Worm (Caenorhabditis elegans) whole organism, young adult: ENCODE measurements around the gene Y62H9A.12.

ENCODE experiments used
- B0035.1 ChIP-seq: sonication (generic microtip); optimal IDR thresholded peaks from 2 replicates; lab custom pipeline; 2016; ENCODE audit warnings: missing genetic modification characterization, mild to moderate bottlenecking, missing compliant biosample characterization, missing genotype, missing genetic modification reagents
- B0261.1 ChIP-seq: sonication (generic microtip); optimal IDR thresholded peaks from 2 replicates; lab custom pipeline; 2016; ENCODE audit warnings: mild to moderate bottlenecking, missing genetic modification characterization, moderate library complexity, missing compliant biosample characterization
- B0336.3 ChIP-seq: fragments of 200-800 bp; sonication (Bioruptor generic); IDR thresholded peaks from 2 replicates; pipeline ENCODE4 v1.3.6; 2022; ENCODE audit warnings: missing genetic modification characterization, missing compliant biosample characterization
- F10E7.11 ChIP-seq: sonication (generic microtip); optimal IDR thresholded peaks from 2 replicates; lab custom pipeline; 2017; ENCODE audit warnings: mild to moderate bottlenecking, missing genetic modification characterization, moderate library complexity, missing compliant biosample characterization
- F23B12.7 ChIP-seq: sonication (generic microtip); optimal IDR thresholded peaks from 2 replicates; lab custom pipeline; 2017; ENCODE audit warnings: missing genetic modification characterization, mild to moderate bottlenecking, missing compliant biosample characterization, antibody characterized with exemption, moderate library complexity; ENCODE audit not compliant: insufficient read depth
- F37B4.10 ChIP-seq: fragments of 200-800 bp; sonication (Bioruptor generic); IDR thresholded peaks from 2 replicates; pipeline ENCODE4 v1.3.6; 2022; ENCODE audit warnings: missing genetic modification characterization, missing compliant biosample characterization
- K12H6.12 ChIP-seq: fragments of 200-800 bp; sonication (Bioruptor generic); optimal IDR thresholded peaks from 2 replicates; lab custom pipeline; 2018; ENCODE audit warnings: mild to moderate bottlenecking, missing genetic modification characterization, missing compliant biosample characterization
- Y53G8AR.9 ChIP-seq: fragments of 200-800 bp; sonication (Bioruptor generic); conservative IDR thresholded peaks from 2 replicates; pipeline ENCODE4 v1.3.6; 2022; ENCODE audit warnings: missing genetic modification reagents, missing genetic modification characterization, missing compliant biosample characterization
- Y56A3A.18 ChIP-seq: fragments of 200-800 bp; sonication (Bioruptor generic); IDR thresholded peaks from 2 replicates; pipeline ENCODE4 v1.3.6; 2022; ENCODE audit warnings: missing genetic modification reagents, missing genetic modification characterization, missing compliant biosample characterization
- Y67H2A.10 ChIP-seq: fragments of 200-800 bp; sonication (Bioruptor generic); conservative IDR thresholded peaks from 2 replicates; pipeline ENCODE4 v1.3.6; 2022; ENCODE audit warnings: missing genetic modification reagents, missing genetic modification characterization, missing compliant biosample characterization
- Y79H2A.3 ChIP-seq: fragments of 200-800 bp; sonication (Bioruptor generic); conservative IDR thresholded peaks from 2 replicates; pipeline ENCODE4 v1.3.6; 2022; ENCODE audit warnings: missing genetic modification reagents, missing genetic modification characterization, missing compliant biosample characterization
- akir-1 ChIP-seq: fragments of 200-800 bp; sonication (Bioruptor generic); optimal IDR thresholded peaks from 2 replicates; lab custom pipeline; 2018; ENCODE audit warnings: mild to moderate bottlenecking, missing genetic modification characterization, moderate library complexity, missing compliant biosample characterization
- aptf-2 ChIP-seq: fragments of 200-800 bp; sonication (Bioruptor generic); conservative IDR thresholded peaks from 2 replicates; pipeline ENCODE4 v1.3.6; 2022; ENCODE audit warnings: missing genetic modification reagents, missing genetic modification characterization, missing compliant biosample characterization
- attf-3 ChIP-seq: fragments of 200-800 bp; sonication (Bioruptor generic); conservative IDR thresholded peaks from 2 replicates; pipeline ENCODE4 v1.3.6; 2022; ENCODE audit warnings: missing genetic modification reagents, missing genetic modification characterization, missing compliant biosample characterization
- ceh-91 ChIP-seq: fragments of 200-800 bp; sonication (Bioruptor generic); IDR thresholded peaks from 2 replicates; pipeline ENCODE4 v1.3.6; 2022; ENCODE audit warnings: missing genetic modification reagents, missing genetic modification characterization, missing compliant biosample characterization
- die-1 ChIP-seq: sonication (generic microtip); optimal IDR thresholded peaks from 2 replicates; lab custom pipeline; 2016; ENCODE audit warnings: missing genotype, mild to moderate bottlenecking, missing genetic modification characterization, missing compliant biosample characterization
- dox-1 ChIP-seq: fragments of 200-800 bp; sonication (Bioruptor generic); IDR thresholded peaks from 2 replicates; pipeline ENCODE4 v1.3.6; 2022; ENCODE audit warnings: missing genetic modification reagents, missing genetic modification characterization, missing compliant biosample characterization
- dpl-1 ChIP-seq: fragments of 150-350 bp; optimal IDR thresholded peaks from 2 replicates; lab custom pipeline; 2014; ENCODE audit warnings: missing biosample characterization, missing genetic modification reagents, missing genetic modification characterization
- egrh-3 ChIP-seq: fragments of 200-800 bp; sonication (Bioruptor generic); IDR thresholded peaks from 2 replicates; pipeline ENCODE4 v1.3.6; 2022; ENCODE audit warnings: missing genetic modification reagents, missing genetic modification characterization, missing compliant biosample characterization
- hmg-20 ChIP-seq: fragments of 200-800 bp; sonication (Bioruptor generic); IDR thresholded peaks from 2 replicates; pipeline ENCODE4 v1.3.6; 2022; ENCODE audit warnings: missing genetic modification reagents, missing genetic modification characterization, missing compliant biosample characterization
- let-607 ChIP-seq, 2 experiments: fragments of 200-800 bp in 1 of 2; sonication (Bioruptor generic) in 1 of 2; sonication (generic microtip) in 1 of 2; optimal IDR thresholded peaks; 2 replicates each; lab custom pipeline; 2016 to 2018; ENCODE audit warnings: mild to moderate bottlenecking in 2 of 2, missing compliant biosample characterization in 2 of 2, missing genetic modification characterization in 2 of 2, moderate library complexity in 2 of 2, missing genotype in 1 of 2
- lsl-1 ChIP-seq: fragments of 200-800 bp; sonication (Bioruptor generic); optimal IDR thresholded peaks from 2 replicates; lab custom pipeline; 2018; ENCODE audit warnings: mild to moderate bottlenecking, missing genetic modification characterization, moderate library complexity, missing compliant biosample characterization
- madf-3 ChIP-seq: fragments of 200-800 bp; sonication (Bioruptor generic); IDR thresholded peaks from 2 replicates; pipeline ENCODE4 v1.3.6; 2022; ENCODE audit warnings: missing genetic modification reagents, missing genetic modification characterization, missing compliant biosample characterization
- madf-6 ChIP-seq: fragments of 200-800 bp; sonication (Bioruptor generic); IDR thresholded peaks from 2 replicates; pipeline ENCODE4 v1.3.6; 2022; ENCODE audit warnings: missing genetic modification reagents, missing genetic modification characterization, missing compliant biosample characterization
- mel-28 ChIP-seq: sonication (generic microtip); optimal IDR thresholded peaks from 2 replicates; lab custom pipeline; 2016; ENCODE audit warnings: borderline replicate concordance, mild to moderate bottlenecking, missing genetic modification characterization, missing compliant biosample characterization
- mxl-1 ChIP-seq: sonication (generic microtip); optimal IDR thresholded peaks from 2 replicates; lab custom pipeline; 2016; ENCODE audit warnings: missing genetic modification characterization, missing compliant biosample characterization
- nfyb-1 ChIP-seq: fragments of 200-800 bp; sonication (Bioruptor generic); IDR thresholded peaks from 2 replicates; pipeline ENCODE4 v1.3.6; 2022; ENCODE audit warnings: missing genetic modification reagents, missing genetic modification characterization, missing compliant biosample characterization
- nhr-27 ChIP-seq: fragments of 200-800 bp; sonication (Bioruptor generic); optimal IDR thresholded peaks from 2 replicates; lab custom pipeline; 2018; ENCODE audit warnings: mild to moderate bottlenecking, missing genetic modification characterization, moderate library complexity, missing compliant biosample characterization
- nhr-90 ChIP-seq: sonication (generic microtip); optimal IDR thresholded peaks from 2 replicates; lab custom pipeline; 2016; ENCODE audit warnings: missing genotype, mild to moderate bottlenecking, missing genetic modification characterization, missing compliant biosample characterization
- rcor-1 ChIP-seq: fragments of 200-800 bp; sonication (Bioruptor generic); IDR thresholded peaks from 2 replicates; pipeline ENCODE4 v1.3.6; 2022; ENCODE audit warnings: missing genetic modification reagents, missing genetic modification characterization, missing compliant biosample characterization
- sdz-38 ChIP-seq: sonication (generic microtip); optimal IDR thresholded peaks from 2 replicates; lab custom pipeline; 2016; ENCODE audit warnings: missing genotype, missing genetic modification characterization, missing compliant biosample characterization
- snpc-4 ChIP-seq, 5 experiments: fragments of 150-350 bp in 1 of 5; sonication (generic microtip) in 4 of 5; optimal IDR thresholded peaks; 2 replicates each; lab custom pipeline; 2014 to 2018; ENCODE audit warnings: missing genetic modification characterization in 5 of 5, missing biosample characterization in 3 of 5, antibody characterized with exemption in 2 of 5, mild to moderate bottlenecking in 2 of 5, missing compliant biosample characterization in 2 of 5, missing genotype in 2 of 5, moderate library complexity in 2 of 5, missing genetic modification reagents in 1 of 5
- sptf-2 ChIP-seq: fragments of 200-800 bp; sonication (Bioruptor generic); optimal IDR thresholded peaks from 2 replicates; lab custom pipeline; 2018; ENCODE audit warnings: mild to moderate bottlenecking, missing genetic modification characterization, missing compliant biosample characterization
- tbp1 ChIP-seq: fragments of 200-800 bp; sonication (Bioruptor generic); optimal IDR thresholded peaks from 2 replicates; lab custom pipeline; 2018; ENCODE audit warnings: mild to moderate bottlenecking, missing genetic modification characterization, missing compliant biosample characterization
- tlf-1 ChIP-seq: fragments of 200-800 bp; sonication (Bioruptor generic); optimal IDR thresholded peaks from 2 replicates; lab custom pipeline; 2018; ENCODE audit warnings: mild to moderate bottlenecking, missing genetic modification characterization, missing compliant biosample characterization
- xnd-1 ChIP-seq: sonication (generic microtip); optimal IDR thresholded peaks from 2 replicates; lab custom pipeline; 2016; ENCODE audit warnings: missing genotype, missing genetic modification reagents, missing genetic modification characterization, missing compliant biosample characterization
- ztf-18 ChIP-seq: sonication (generic microtip); optimal IDR thresholded peaks from 2 replicates; lab custom pipeline; 2016; ENCODE audit warnings: missing genotype, mild to moderate bottlenecking, missing genetic modification characterization, missing compliant biosample characterization

Y62H9A.12 gene

DNA sequence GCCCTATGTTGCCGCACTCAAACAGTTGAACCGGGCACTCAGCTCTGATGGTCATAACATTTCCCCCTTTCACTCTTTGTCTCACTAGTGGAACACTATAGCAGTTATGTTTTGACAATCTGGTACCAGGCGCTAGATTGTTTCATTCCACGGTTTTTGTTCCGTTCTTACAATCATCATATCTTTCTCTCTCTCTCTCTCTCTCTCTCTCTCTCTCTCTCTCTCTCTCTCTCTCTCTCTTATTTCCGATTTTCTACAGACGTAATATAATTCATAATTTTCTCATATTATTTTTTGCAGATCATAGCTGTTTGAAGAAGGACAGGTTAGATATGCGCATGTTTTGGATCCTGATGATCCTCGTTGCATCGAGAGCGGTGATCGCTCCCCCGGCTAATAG, at the start of gene Y62H9A.12:
Y62H9A.12 (plus strand) TSS at position 301 of the 400 bp plus-strand sequence.
- no peak for TF ChIP-seq mel-28 (tag; lab: Kevin White, UChicago)
- no peak for TF ChIP-seq Y67H2A.10 (GFP tag; lab: Robert Waterston, UW)
- no peak for TF ChIP-seq Y53G8AR.9 (GFP tag; lab: Robert Waterston, UW)
- no peak for TF ChIP-seq F23B12.7 (tag; lab: Kevin White, UChicago)
- no peak for TF ChIP-seq B0035.1 (tag; lab: Kevin White, UChicago)
- TF ChIP-seq madf-3 (GFP tag; lab: Robert Waterston, UW) = no peak
- no peak for TF ChIP-seq nhr-90 (tag; lab: Kevin White, UChicago)
- TF ChIP-seq akir-1 (GFP tag; lab: Kevin White, UChicago) = no peak
- no peak for TF ChIP-seq xnd-1 (tag; lab: Kevin White, UChicago)
- no peak for TF ChIP-seq rcor-1 (GFP tag; lab: Robert Waterston, UW)
- no peak for TF ChIP-seq attf-3
- TF ChIP-seq ceh-91 (GFP tag; lab: Robert Waterston, UW) = no peak
- no peak for TF ChIP-seq Y56A3A.18
- no peak for TF ChIP-seq mxl-1 (tag; lab: Kevin White, UChicago)

ce11 chrX:11865083-11865482, 48.8 kb upstream of the Y62H9A.12 start, which contains the start of gene F54F7.6:
TSS of gene F54F7.6 (plus strand) at chrX:11865383.
- no peak for TF ChIP-seq B0261.1 (tag; lab: Kevin White, UChicago)
- TF ChIP-seq aptf-2 (GFP tag; lab: Robert Waterston, UW) = no peak
- no peak for TF ChIP-seq Y79H2A.3 (GFP tag; lab: Robert Waterston, UW)
- TF ChIP-seq tlf-1 (GFP tag; lab: Kevin White, UChicago) = no peak
- no peak for TF ChIP-seq sdz-38
- no peak for TF ChIP-seq F10E7.11 (tag; lab: Kevin White, UChicago)
- TF ChIP-seq nfyb-1 = no peak
- no peak for TF ChIP-seq let-607 (tag; optimal IDR thresholded peaks at IDR 0.05; lab: Kevin White, UChicago)
- no peak for TF ChIP-seq snpc-4 (GFP tag; optimal IDR thresholded peaks at IDR 0.05; lab: Kevin White, UChicago)
- no peak for TF ChIP-seq snpc-4 (tag; optimal IDR thresholded peaks at IDR 0.05; lab: Kevin White, UChicago)
- TF ChIP-seq B0035.1 (tag; lab: Kevin White, UChicago) = no peak
- TF ChIP-seq F37B4.10 (GFP tag; lab: Robert Waterston, UW) = no peak
- TF ChIP-seq madf-6 = no peak
- no peak for TF ChIP-seq sptf-2

DNA sequence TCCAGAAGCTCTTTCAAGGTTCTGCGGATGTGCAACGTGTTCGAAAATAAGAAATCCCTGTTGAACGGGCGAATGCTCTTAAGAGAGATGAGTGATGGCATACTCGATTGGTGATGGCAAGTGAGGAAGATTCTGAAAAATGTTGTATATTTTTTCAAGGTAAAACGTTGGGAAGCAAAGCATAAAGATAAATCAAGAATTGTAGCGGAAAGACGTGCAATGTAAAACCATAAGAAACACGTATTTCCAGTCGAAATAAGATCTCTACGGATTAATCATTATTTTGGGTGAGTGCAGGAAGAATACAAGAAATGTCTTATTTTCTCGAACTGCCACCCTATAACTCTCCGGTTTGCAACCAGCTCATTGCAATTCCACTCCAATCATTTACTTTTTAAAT, 44.7 kb upstream of the Y62H9A.12 start, which contains the start of gene dot-1.2:
dot-1.2 (minus strand) TSS at position 101 of the 400 bp plus-strand sequence.
- TF ChIP-seq dox-1 (GFP tag; lab: Robert Waterston, UW) (no peak), ztf-18 (tag; lab: Kevin White, UChicago) (no peak), ceh-91 (GFP tag; lab: Robert Waterston, UW) (no peak), sptf-2 (no peak), F37B4.10 (GFP tag; lab: Robert Waterston, UW) (no peak), egrh-3 (GFP tag; lab: Robert Waterston, UW) (no peak), K12H6.12 (tag; lab: Kevin White, UChicago) (no peak), lsl-1 (no peak), die-1 (no peak), Y79H2A.3 (GFP tag; lab: Robert Waterston, UW) (no peak), nhr-27 (no peak), akir-1 (GFP tag; lab: Kevin White, UChicago) (no peak), madf-6 (no peak), B0336.3 (GFP tag; lab: Robert Waterston, UW) (no peak), snpc-4 (GFP tag; optimal IDR thresholded peaks at IDR 0.05; lab: Kevin White, UChicago) (no peak), snpc-4 (tag; optimal IDR thresholded peaks at IDR 0.05; lab: Kevin White, UChicago) (no peak), attf-3 (no peak), hmg-20 (GFP tag; lab: Robert Waterston, UW) (no peak), dpl-1 (no peak), tbp1 (GFP tag; lab: Kevin White, UChicago) (no peak), F10E7.11 (tag; lab: Kevin White, UChicago) (no peak)
